Worm (Caenorhabditis elegans) whole organism, L3 larva: Measurements from ENCODE around the gene T24B8.7.

Source experiments
- ZK546.5 ChIP-seq: sonication (generic microtip); optimal IDR thresholded peaks from 2 replicates; lab custom pipeline; 2017; ENCODE audit warnings: missing biosample characterization, missing genetic modification characterization
- aly-2 ChIP-seq: fragments of 150-350 bp; optimal IDR thresholded peaks from 2 replicates; lab custom pipeline; 2014; ENCODE audit warnings: missing biosample characterization, missing genetic modification characterization
- ama-1 ChIP-seq: fragments of 150-350 bp; optimal IDR thresholded peaks from 2 replicates; lab custom pipeline; 2018
- ceh-16 ChIP-seq: sonication (generic microtip); optimal IDR thresholded peaks from 2 replicates; lab custom pipeline; 2017; ENCODE audit warnings: missing biosample characterization, missing genetic modification characterization
- ceh-28 ChIP-seq: fragments of 150-350 bp; optimal IDR thresholded peaks from 2 replicates; lab custom pipeline; 2014; ENCODE audit warnings: missing biosample characterization, missing genetic modification reagents, missing genetic modification characterization
- ceh-82 ChIP-seq: fragments of 150-350 bp; optimal IDR thresholded peaks from 2 replicates; lab custom pipeline; 2014; ENCODE audit warnings: missing biosample characterization, missing genetic modification characterization
- daf-12 ChIP-seq: fragments of 150-350 bp; optimal IDR thresholded peaks from 2 replicates; lab custom pipeline; 2014; ENCODE audit warnings: missing biosample characterization, missing genetic modification reagents, missing genetic modification characterization
- egl-27 ChIP-seq: sonication (generic microtip); optimal IDR thresholded peaks from 4 replicates; lab custom pipeline; 2017; ENCODE audit warnings: missing biosample characterization, missing genetic modification reagents, missing genetic modification characterization
- egl-5 ChIP-seq: fragments of 150-350 bp; optimal IDR thresholded peaks from 2 replicates; lab custom pipeline; 2017; ENCODE audit warnings: missing biosample characterization, missing genetic modification reagents, missing genetic modification characterization, inconsistent platforms
- elt-1 ChIP-seq: fragments of 150-350 bp; optimal IDR thresholded peaks from 2 replicates; lab custom pipeline; 2014; ENCODE audit warnings: missing biosample characterization, missing genetic modification characterization
- elt-2 ChIP-seq: sonication (generic microtip); optimal IDR thresholded peaks from 2 replicates; lab custom pipeline; 2016; ENCODE audit warnings: missing genetic modification reagents, mild to moderate bottlenecking, missing genetic modification characterization, missing compliant biosample characterization
- elt-3 ChIP-seq, 3 experiments: fragments of 150-350 bp in 1 of 3; sonication (generic microtip) in 2 of 3; optimal IDR thresholded peaks; 2 replicates in 2 of 3; 4 replicates in 1 of 3; lab custom pipeline; 2014 to 2017; ENCODE audit warnings: missing biosample characterization in 3 of 3, missing genetic modification characterization in 3 of 3
- eor-1 ChIP-seq, 2 experiments: fragments of 150-350 bp; optimal IDR thresholded peaks; 2 replicates each; lab custom pipeline; 2014 to 2018; ENCODE audit warnings: missing biosample characterization in 2 of 2, missing genetic modification characterization in 2 of 2
- fkh-10 ChIP-seq: sonication (generic microtip); optimal IDR thresholded peaks from 2 replicates; lab custom pipeline; 2017; ENCODE audit warnings: missing biosample characterization, missing genetic modification reagents, missing genetic modification characterization
- fkh-2 ChIP-seq: fragments of 150-350 bp; optimal IDR thresholded peaks from 2 replicates; lab custom pipeline; 2014; ENCODE audit warnings: missing biosample characterization, missing genetic modification reagents, missing genetic modification characterization
- jun-1 ChIP-seq: fragments of 150-350 bp; optimal IDR thresholded peaks from 2 replicates; lab custom pipeline; 2014; ENCODE audit warnings: missing biosample characterization, missing genetic modification reagents, missing genetic modification characterization
- lin-15B ChIP-seq: fragments of 150-350 bp; optimal IDR thresholded peaks from 2 replicates; lab custom pipeline; 2014; ENCODE audit warnings: missing biosample characterization, missing genetic modification characterization
- lin-39 ChIP-seq: fragments of 150-350 bp; optimal IDR thresholded peaks from 2 replicates; lab custom pipeline; 2018; ENCODE audit warnings: missing biosample characterization, missing genetic modification reagents, missing genetic modification characterization
- lsy-12 ChIP-seq: sonication (generic microtip); optimal IDR thresholded peaks from 2 replicates; lab custom pipeline; 2016; ENCODE audit warnings: mild to moderate bottlenecking, missing genetic modification characterization, missing compliant biosample characterization
- mdl-1 ChIP-seq: fragments of 150-350 bp; optimal IDR thresholded peaks from 2 replicates; lab custom pipeline; 2014; ENCODE audit warnings: missing biosample characterization, missing genetic modification characterization
- mml-1 ChIP-seq: fragments of 150-350 bp; sonication (generic microtip); optimal IDR thresholded peaks from 3 replicates; lab custom pipeline; 2014; ENCODE audit warnings: missing biosample characterization, missing genetic modification characterization
- nfya-1 ChIP-seq: sonication (generic microtip); optimal IDR thresholded peaks from 2 replicates; lab custom pipeline; 2017; ENCODE audit warnings: missing genetic modification characterization, mild to moderate bottlenecking, missing compliant biosample characterization, antibody characterized with exemption, moderate library complexity; ENCODE audit not compliant: insufficient read depth
- nhr-11 ChIP-seq: fragments of 150-350 bp; optimal IDR thresholded peaks from 2 replicates; lab custom pipeline; 2014; ENCODE audit warnings: missing biosample characterization, missing genetic modification characterization
- nhr-12 ChIP-seq: fragments of 150-350 bp; optimal IDR thresholded peaks from 2 replicates; lab custom pipeline; 2014; ENCODE audit warnings: missing biosample characterization, missing genetic modification characterization
- nhr-23 ChIP-seq: fragments of 150-350 bp; optimal IDR thresholded peaks from 2 replicates; lab custom pipeline; 2014; ENCODE audit warnings: missing biosample characterization, missing genetic modification reagents, missing genetic modification characterization
- nhr-237 ChIP-seq: fragments of 150-350 bp; optimal IDR thresholded peaks from 2 replicates; lab custom pipeline; 2014; ENCODE audit warnings: missing biosample characterization, missing genetic modification characterization
- nhr-25 ChIP-seq: sonication (generic microtip); optimal IDR thresholded peaks from 2 replicates; lab custom pipeline; 2017; ENCODE audit warnings: missing biosample characterization, missing genetic modification characterization
- nhr-28 ChIP-seq: fragments of 150-350 bp; optimal IDR thresholded peaks from 2 replicates; lab custom pipeline; 2014; ENCODE audit warnings: missing biosample characterization, missing genetic modification characterization
- nhr-43 ChIP-seq: sonication (generic microtip); optimal IDR thresholded peaks from 2 replicates; lab custom pipeline; 2016; ENCODE audit warnings: mild to moderate bottlenecking, missing genetic modification characterization, missing compliant biosample characterization; ENCODE audit not compliant: poor library complexity, severe bottlenecking
- nhr-76 ChIP-seq: fragments of 150-350 bp; sonication (generic microtip); optimal IDR thresholded peaks from 5 replicates; lab custom pipeline; 2014; ENCODE audit warnings: missing biosample characterization, missing genetic modification characterization
- nhr-77 ChIP-seq: fragments of 150-350 bp; optimal IDR thresholded peaks from 2 replicates; lab custom pipeline; 2014; ENCODE audit warnings: missing biosample characterization, missing genetic modification characterization
- pha-4 ChIP-seq: fragments of 150-350 bp; optimal IDR thresholded peaks from 2 replicates; lab custom pipeline; 2014; ENCODE audit warnings: missing biosample characterization, missing genetic modification reagents, missing genetic modification characterization
- pqm-1 ChIP-seq: fragments of 150-350 bp; optimal IDR thresholded peaks from 2 replicates; lab custom pipeline; 2017; ENCODE audit warnings: missing biosample characterization, missing genetic modification characterization, inconsistent platforms
- skn-1 ChIP-seq: fragments of 150-350 bp; optimal IDR thresholded peaks from 2 replicates; lab custom pipeline; 2014; ENCODE audit warnings: missing biosample characterization, missing genetic modification characterization
- snpc-4 ChIP-seq: fragments of 150-350 bp; optimal IDR thresholded peaks from 2 replicates; lab custom pipeline; 2014; ENCODE audit warnings: missing biosample characterization, missing genetic modification characterization
- tbx-2 ChIP-seq: sonication (generic microtip); optimal IDR thresholded peaks from 2 replicates; lab custom pipeline; 2016; ENCODE audit warnings: mild to moderate bottlenecking, missing genetic modification characterization, missing compliant biosample characterization
- unc-39 ChIP-seq: sonication (generic microtip); optimal IDR thresholded peaks from 4 replicates; lab custom pipeline; 2017; ENCODE audit warnings: missing biosample characterization, missing genetic modification characterization
- zag-1 ChIP-seq: fragments of 150-350 bp; optimal IDR thresholded peaks from 2 replicates; lab custom pipeline; 2014; ENCODE audit warnings: missing biosample characterization, missing genetic modification characterization
- ztf-11 ChIP-seq: fragments of 150-350 bp; optimal IDR thresholded peaks from 2 replicates; lab custom pipeline; 2014; ENCODE audit warnings: missing biosample characterization, missing genetic modification characterization
- ztf-4 ChIP-seq: fragments of 150-350 bp; optimal IDR thresholded peaks from 2 replicates; lab custom pipeline; 2014; ENCODE audit warnings: missing biosample characterization, missing genetic modification characterization

Gene T24B8.7

DNA sequence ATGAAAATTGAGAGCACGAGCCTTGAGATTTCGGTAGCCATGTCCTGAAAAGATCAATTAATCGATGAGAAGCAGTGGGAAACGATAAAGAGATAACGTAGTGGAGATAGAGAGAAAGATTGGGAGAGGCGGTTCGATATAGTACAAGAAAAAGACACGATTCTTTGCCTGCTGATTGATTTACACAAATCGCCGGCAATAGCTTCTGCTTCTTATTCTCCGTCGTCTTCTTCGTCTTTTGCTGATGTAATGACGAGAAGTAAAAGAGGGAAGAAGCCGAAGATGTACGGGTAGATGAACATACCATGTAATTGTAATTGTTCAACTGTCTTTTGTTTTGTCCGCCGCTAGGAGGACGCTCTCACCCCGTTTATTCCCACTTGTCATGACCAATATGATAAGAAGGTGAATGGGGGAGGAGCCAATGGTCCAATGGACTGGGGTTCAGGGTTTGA lies 24.2 kb downstream of the T24B8.7 start, which contains the start of gene F37B12.1:
F37B12.1 (minus strand) TSS at position 51 of the 455 bp plus-strand sequence.
- TF ChIP-seq nhr-25 (tag; lab: Kevin White, UChicago) (no peak), ama-1 (lab: Kevin White, UChicago) (peak; percentile 2)

DNA sequence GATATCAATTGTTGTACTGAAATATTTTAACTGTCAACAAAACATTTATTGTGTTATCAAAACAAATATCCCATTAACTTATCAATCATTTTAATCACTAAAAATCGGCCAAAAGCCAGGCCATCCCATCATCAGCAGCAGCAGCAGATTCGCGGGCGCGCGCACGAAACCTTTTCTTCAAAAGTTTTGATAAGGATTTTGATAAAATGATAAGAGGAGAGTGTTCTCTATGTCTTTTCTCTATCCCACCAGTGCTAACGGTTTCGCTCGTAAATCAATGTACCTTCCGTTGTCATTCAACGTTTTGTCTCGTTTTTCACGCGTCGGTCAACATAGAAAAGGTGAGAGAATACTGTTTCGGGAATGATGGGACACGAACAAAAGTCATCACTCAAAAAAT lies 25.4 kb downstream of the T24B8.7 start:
- no peak for TF ChIP-seq tbx-2
- TF ChIP-seq nhr-23 (tag; lab: Kevin White, UChicago) = peak; percentile 24
- peak; percentile 35 for TF ChIP-seq nhr-43 (tag; lab: Kevin White, UChicago)
- TF ChIP-seq elt-3 (tag; optimal IDR thresholded peaks at IDR 0.05; lab: Kevin White, UChicago) = peak in 2 of 3 experiments; percentile 83 to 93

DNA sequence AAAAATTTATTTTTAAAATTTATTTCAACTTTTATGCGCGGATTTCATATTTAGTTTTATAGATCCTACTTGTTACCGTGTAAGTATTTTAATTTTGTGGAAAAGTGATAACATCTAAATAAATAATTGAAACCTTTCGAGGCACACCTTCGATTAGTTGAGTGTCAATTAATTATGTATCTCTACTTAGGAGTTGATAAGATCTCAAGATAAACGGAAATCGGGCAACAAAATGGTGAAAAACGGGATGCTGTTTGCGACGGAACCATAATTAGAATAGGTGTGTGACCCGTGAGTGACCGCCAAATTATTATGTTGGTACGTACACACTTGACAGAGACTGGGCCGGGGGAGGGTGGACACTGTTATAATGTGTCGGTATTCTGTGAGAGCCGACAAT lies 27.1 kb downstream of the T24B8.7 start:
- TF ChIP-seq skn-1 (tag; lab: Kevin White, UChicago) (no peak), ama-1 (lab: Kevin White, UChicago) (peak; percentile 21), ZK546.5 (no peak), lin-39 (tag; lab: Kevin White, UChicago) (no peak), unc-39 (tag; lab: Kevin White, UChicago) (no peak), egl-5 (tag; lab: Kevin White, UChicago) (no peak), snpc-4 (tag; lab: Kevin White, UChicago) (no peak), fkh-2 (tag; lab: Kevin White, UChicago) (no peak)
- TF ChIP-seq, all 47 proteins: peak for 1

DNA sequence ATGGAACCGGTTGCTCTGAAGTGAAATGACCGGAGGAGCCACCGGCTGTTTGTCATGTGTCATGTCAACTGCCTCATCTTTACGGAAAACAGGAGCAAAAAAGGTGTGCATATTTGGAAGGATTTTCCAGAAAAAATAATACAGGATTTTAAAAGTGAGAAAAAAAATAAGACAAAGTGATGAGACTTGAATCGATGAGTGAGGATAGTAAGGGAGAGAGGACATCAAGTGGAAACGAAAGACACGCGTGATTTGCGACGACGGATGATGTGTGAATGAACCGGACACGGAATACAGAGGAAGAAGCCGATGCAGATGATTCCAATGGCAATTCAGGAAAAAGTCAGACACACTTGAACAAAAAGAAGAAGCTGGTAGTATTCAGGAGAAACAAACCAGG lies 29.2 kb downstream of the T24B8.7 start:
- TF ChIP-seq nhr-76 (tag; lab: Kevin White, UChicago) = no peak
- TF ChIP-seq daf-12 = no peak
- no peak for TF ChIP-seq egl-27 (tag; lab: Kevin White, UChicago)

DNA sequence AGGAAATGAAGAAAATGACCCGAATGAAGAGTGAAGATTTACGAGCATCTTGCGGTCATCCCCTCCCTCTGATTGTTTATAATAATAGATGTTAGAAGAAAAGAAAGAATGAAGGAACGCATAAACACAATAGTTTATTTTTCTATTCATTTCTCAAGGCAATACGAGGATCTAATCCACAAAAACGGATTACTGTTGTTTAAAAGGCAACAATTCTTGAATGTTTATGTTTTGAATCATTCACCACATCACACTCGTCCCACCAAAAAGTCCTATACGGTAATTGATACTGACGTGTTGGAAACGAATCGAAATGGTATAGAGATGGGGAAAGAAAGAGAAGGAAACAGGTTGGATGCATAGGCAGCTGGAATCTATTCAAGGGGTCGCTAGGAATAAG lies 31.8 kb downstream of the T24B8.7 start:
- no peak for TF ChIP-seq nhr-23 (tag; lab: Kevin White, UChicago)
- TF ChIP-seq fkh-10 (GFP tag; lab: Kevin White, UChicago) = no peak
- TF ChIP-seq ztf-11 (tag; lab: Kevin White, UChicago) = no peak
- TF ChIP-seq nhr-77 = no peak
- no peak for TF ChIP-seq ceh-82 (tag; lab: Kevin White, UChicago)
- no peak for TF ChIP-seq elt-1 (tag; lab: Kevin White, UChicago)
- no peak for TF ChIP-seq ceh-28 (tag; lab: Kevin White, UChicago)
- TF ChIP-seq nhr-237 (tag; lab: Kevin White, UChicago) = no peak
- no peak for TF ChIP-seq egl-5 (tag; lab: Kevin White, UChicago)
- no peak for TF ChIP-seq mml-1 (tag; lab: Kevin White, UChicago)
- no peak for TF ChIP-seq eor-1 (tag; optimal IDR thresholded peaks at IDR 0.05; lab: Kevin White, UChicago)
- no peak for TF ChIP-seq elt-2 (tag; lab: Kevin White, UChicago)
- no peak for TF ChIP-seq tbx-2
- no peak for TF ChIP-seq snpc-4 (tag; lab: Kevin White, UChicago)
- TF ChIP-seq unc-39 (tag; lab: Kevin White, UChicago) = no peak

DNA sequence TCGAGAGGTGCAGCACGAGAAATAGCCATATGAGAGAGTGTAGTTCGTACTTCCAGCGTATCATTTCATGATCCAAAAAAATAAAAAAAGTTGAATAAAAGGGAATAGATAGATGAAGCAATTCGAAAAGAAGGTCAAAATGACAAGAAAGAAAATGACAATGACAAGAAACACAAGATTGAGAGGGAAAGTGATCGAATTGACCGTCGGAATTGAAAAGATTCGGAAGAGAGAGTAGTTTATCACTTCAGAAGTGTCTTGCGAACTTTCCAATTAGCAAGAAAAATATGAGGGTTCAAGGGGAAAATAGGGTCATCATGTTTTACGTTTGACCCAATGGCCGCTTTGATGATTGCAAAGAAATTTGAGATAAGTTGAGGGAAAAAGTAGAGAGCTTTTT lies 33.8 kb downstream of the T24B8.7 start, which contains the start of gene dep-1:
dep-1 (minus strand) TSS at position 95 of the 400 bp plus-strand sequence.
- TF ChIP-seq nhr-237 (tag; lab: Kevin White, UChicago) (no peak), aly-2 (tag; lab: Kevin White, UChicago) (no peak), nfya-1 (no peak), lsy-12 (tag; lab: Kevin White, UChicago) (no peak), nhr-25 (tag; lab: Kevin White, UChicago) (peak; percentile 7), nhr-23 (tag; lab: Kevin White, UChicago) (peak; percentile 57)

DNA sequence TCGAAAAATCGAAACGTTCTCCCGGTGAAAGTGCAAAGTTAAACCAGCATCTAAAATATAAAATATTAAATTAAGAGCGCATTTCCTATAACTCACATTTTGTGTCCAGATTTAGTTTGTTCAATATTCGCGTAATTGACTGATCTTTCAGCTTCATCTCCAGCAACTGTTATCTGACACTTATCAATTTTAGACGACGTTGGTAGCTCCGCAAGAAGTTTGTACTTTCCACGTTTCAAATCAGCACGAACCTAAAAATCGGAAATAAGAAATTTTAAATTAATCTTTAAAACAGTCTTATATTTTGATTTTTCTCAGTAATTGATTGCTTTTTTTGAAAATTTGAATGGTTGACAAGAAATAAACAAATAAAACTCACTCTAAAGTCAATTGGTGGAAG lies 35.8 kb downstream of the T24B8.7 start:
- TF ChIP-seq fkh-10 (GFP tag; lab: Kevin White, UChicago) = no peak
- no peak for TF ChIP-seq pha-4 (tag; lab: Kevin White, UChicago)
- TF ChIP-seq jun-1 (tag; lab: Kevin White, UChicago) = no peak
- TF ChIP-seq snpc-4 (tag; lab: Kevin White, UChicago) = no peak
- TF ChIP-seq aly-2 (tag; lab: Kevin White, UChicago) = no peak
- TF ChIP-seq unc-39 (tag; lab: Kevin White, UChicago) = no peak
- no peak for TF ChIP-seq nhr-237 (tag; lab: Kevin White, UChicago)
- no peak for TF ChIP-seq ztf-4 (tag; lab: Kevin White, UChicago)
- no peak for TF ChIP-seq nhr-77
- no peak for TF ChIP-seq nhr-28 (tag; lab: Kevin White, UChicago)
- TF ChIP-seq lin-15B (tag; lab: Kevin White, UChicago) = no peak
- TF ChIP-seq zag-1 = no peak
- TF ChIP-seq nhr-76 (tag; lab: Kevin White, UChicago) = no peak
- no peak for TF ChIP-seq nhr-11 (tag; lab: Kevin White, UChicago)
- no peak for TF ChIP-seq mdl-1
- TF ChIP-seq ceh-16 (tag; lab: Kevin White, UChicago) = no peak
- no peak for TF ChIP-seq pqm-1
- no peak for TF ChIP-seq nhr-43 (tag; lab: Kevin White, UChicago)
- no peak for TF ChIP-seq nhr-12 (tag; lab: Kevin White, UChicago)
